Fruit fly (Drosophila melanogaster): ENCODE results near the gene CG5958.

CG5958 gene

DNA sequence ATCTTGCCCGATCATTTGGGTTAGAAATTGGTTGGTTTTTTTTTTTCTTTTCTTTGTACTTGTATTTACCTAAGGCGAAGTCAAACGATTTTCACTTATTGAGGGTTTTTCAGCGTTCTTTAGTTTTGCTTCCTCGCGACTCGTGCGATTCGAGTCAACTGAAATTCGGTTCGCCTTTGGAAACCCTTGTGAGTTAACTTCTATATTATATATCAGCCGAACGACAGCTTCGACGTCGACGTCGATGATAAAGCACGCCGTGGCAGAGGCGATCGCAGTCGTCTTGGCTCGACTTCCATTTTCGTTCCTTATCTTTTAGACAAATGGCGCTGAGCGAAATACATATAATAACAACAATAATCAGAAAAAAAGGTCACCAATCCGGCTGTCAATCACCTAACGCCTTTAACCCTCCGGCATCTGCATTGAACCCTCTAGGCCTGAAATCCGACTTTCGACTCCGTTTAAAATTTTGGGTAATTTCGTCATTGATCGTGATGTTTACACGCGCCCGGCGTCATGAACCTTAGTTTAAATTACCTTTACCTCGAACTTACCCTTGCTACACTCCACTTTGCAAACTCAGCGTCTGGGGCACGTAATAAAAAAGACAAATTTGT lies at the start of gene CG5958:
TSS of gene CG5958 (minus strand) at position 180 of the 620 bp plus-strand sequence.
- TF ChIP-seq CG17801 (GFP tag; optimal IDR thresholded peaks at IDR 0.05; ENCODE audit: partially characterized antibody): no peak

DNA sequence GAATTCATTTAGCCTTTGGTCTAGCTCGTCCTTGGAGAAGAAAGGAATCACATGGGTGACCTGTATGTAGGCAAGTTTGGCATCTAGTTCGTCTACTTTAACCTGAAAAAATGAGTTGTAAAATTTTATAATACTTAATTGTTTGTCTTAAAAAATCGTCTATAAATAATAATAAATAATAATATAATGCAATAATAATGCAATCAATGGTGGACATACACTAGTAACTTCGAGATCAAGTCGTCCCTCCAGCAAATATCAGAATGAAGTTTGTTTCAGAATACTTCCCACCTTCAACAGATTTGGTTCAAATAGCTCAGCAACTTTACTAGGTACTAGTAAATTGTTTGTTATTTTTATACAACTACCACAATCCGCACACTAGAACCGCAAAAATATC lies 41.1 kb upstream of the CG5958 start, which contains the start of gene CG6441:
TSS of gene CG6441 (plus strand) at position 301 of the 400 bp plus-strand sequence.
- no peak for TF ChIP-seq CG17801 (GFP tag; optimal IDR thresholded peaks at IDR 0.05; ENCODE audit: partially characterized antibody)

DNA sequence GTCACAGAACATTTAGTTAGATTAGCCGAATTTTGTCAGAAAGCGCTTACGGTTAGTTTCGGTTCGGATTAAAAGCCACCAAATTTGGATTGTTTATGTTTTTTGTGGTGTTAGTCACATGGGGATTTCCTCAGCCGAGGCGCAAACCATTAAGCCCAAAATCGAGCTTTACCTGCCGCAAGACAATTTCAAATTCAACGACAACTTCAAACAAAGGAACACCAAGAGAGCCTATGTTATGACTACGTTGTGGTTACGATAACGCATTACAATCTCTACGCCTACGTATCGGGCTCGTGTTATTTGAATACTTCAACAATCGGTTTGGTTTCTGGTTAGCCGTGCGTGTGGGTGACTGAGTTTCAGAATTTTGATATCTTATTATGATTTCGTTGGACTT lies 39.9 kb upstream of the CG5958 start:
- no peak for TF ChIP-seq CG17801 (GFP tag; optimal IDR thresholded peaks at IDR 0.05; ENCODE audit: partially characterized antibody)

DNA sequence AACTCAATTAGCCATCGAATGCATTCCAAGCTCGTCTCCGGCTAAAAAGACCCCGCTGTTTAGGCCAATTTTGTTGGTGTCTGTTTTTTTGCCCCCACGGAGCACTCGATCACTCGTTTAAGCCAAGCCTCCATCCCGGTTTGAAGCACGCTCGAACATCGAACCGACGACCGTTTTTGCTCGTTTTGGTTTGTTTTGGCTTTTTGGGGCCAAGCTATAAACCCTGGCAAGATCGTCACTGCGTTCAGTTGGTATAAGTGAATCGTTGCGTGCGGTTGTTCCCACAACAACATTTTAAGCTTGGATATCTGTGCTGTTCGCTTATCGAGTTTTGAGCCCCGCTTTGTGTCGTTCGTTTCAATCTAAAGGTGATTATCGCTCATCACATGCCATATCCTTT lies 33.0 kb upstream of the CG5958 start, which contains the start of gene CG6055:
TSS of gene CG6055 (plus strand) at position 240 of the 400 bp plus-strand sequence.
- no peak for TF ChIP-seq CG17801 (GFP tag; optimal IDR thresholded peaks at IDR 0.05; ENCODE audit: partially characterized antibody)

DNA sequence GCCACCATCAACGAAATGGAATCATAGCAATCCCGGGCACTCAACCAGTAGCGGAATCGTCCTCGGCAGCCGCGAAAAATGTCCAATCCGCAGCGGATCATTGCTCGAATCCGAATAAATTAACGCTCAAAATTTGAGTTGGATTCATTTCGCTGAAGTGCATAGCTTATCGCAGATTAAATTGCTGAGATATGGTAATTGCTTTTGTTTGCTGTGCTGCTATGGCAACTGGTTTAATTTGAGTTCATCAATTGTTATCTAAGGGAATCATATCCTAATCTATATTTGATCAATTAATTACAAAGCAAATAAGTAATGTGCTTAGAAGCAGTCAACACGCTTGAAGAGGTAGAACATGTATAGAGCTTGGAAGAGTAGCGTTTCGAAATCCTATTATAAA lies 28.8 kb upstream of the CG5958 start, which contains the start of gene Gr28b:
TSS of gene Gr28b (minus strand) at position 101 of the 400 bp plus-strand sequence.
- no peak for TF ChIP-seq CG17801 (GFP tag; optimal IDR thresholded peaks at IDR 0.05; ENCODE audit: partially characterized antibody)

DNA sequence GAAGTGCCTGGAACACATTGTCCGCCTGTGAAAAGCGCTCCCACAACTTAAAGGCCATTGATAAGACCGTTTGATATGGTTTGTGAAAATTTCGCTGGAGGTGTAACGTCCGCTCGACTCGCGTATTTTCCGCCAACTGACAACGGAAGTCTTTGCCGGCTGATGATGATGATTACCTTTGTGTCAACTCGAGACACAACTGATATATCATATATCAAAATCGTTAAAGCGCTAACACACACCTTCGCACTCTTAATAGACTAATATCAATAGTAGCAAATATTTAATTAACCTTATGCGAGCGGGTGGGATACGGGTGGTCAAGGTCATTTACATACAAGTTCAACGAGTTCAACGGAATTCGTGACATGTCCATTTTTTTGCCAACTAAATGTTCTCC lies 20.8 kb upstream of the CG5958 start, which contains the start of gene Gr28a:
TSS of gene Gr28a (minus strand) at position 101 of the 400 bp plus-strand sequence.
- TF ChIP-seq CG17801 (GFP tag; optimal IDR thresholded peaks at IDR 0.05; ENCODE audit: partially characterized antibody): no peak

DNA sequence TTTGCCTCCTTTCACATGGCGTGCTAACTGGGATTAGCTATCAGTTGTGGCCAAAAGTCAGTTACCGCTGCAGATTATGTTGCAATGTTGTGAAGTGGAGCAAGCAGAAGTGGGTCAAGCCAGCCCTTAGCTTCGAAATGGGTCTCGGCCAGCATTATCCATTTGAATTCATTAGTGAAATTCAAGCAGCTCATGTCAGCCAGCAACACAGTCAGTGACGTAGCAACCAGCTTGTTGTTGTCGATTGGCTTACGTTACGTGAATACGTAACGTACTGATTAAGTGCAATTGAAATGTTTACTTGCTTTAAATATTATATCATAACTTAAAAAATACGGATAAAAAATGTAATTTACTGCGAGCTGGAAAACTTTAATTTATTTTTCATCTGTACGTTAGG lies 18.8 kb upstream of the CG5958 start:
- TF ChIP-seq CG17801 (GFP tag; optimal IDR thresholded peaks at IDR 0.05; ENCODE audit: partially characterized antibody): no peak

DNA sequence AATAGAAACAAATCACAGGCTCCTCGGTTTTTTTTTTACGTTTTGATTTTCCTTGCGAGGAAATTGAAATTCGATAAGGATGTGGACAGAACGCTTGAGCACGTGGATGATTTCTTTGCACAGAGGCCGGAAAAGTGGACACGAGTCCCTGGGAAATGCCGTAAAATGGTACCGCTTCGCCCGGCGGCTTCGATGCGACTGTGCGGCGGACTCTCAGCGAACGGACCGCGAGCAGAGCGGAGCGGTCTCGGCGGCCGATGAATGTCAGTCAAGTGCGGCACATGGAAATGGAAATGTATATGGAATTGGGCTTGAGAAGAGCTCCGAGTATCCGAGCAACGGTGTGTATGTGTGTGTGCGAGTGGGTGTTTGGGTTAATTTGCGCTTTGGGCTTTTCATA lies 17.6 kb upstream of the CG5958 start, which contains the start of gene santa-maria:
TSS of gene santa-maria (minus strand) at position 279 of the 400 bp plus-strand sequence.
- no peak for TF ChIP-seq CG17801 (GFP tag; optimal IDR thresholded peaks at IDR 0.05; ENCODE audit: partially characterized antibody)

DNA sequence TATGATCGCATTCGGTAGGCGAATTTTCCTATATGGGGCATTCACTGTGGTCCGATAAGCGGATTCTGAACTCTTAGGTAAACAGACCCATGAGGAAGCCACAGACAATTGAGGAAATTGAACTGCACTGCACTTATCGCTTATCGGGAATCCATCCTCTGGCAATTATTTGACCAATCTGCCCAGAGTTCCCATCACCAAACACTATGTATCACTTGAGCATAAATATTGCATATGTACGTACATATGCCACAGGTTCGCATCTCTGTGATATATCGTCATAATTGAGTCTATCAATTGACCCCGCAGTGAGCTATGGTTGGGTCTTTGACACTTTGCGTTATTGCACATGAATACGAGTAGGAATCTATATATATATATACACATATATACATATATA lies 15.1 kb upstream of the CG5958 start:
- no peak for TF ChIP-seq CG17801 (GFP tag; optimal IDR thresholded peaks at IDR 0.05; ENCODE audit: partially characterized antibody)

DNA sequence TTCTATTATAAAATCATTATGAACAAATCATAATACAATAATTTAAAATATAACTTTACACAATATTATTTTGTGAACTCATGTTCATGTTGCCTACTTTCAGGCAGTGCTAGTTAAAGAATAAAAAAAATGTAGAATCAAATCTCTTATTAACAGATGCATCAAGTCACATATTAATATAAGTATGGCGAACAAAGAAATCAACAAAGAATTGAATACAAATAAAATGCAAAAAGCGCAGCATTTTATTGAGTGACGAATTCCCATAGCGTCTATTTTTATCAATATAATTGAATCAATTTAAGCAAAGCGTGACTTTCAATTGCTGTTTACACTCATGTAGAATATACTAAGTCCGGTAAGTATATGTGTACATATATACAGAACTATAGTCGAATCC lies 14.5 kb upstream of the CG5958 start:
- TF ChIP-seq CG17801 (GFP tag; optimal IDR thresholded peaks at IDR 0.05; ENCODE audit: partially characterized antibody): no peak

DNA sequence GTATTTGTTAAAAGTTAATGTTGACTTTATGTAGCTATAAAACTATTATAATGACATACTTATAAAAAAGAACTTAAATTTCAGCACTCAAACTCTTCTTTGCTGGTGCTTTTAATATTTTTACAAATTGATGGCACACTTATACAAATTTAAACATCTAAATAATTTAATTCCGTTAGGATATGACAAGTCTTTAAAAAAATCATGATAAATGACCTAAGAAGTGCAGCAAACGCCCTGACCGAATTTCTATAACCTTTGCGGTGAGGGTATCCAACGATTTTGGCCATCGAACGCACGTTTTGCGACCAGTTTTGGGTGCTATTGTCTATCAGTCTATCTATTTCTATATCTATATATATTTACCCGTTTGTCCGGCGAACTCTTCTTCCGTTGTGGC lies 9.6 kb upstream of the CG5958 start:
- no peak for TF ChIP-seq CG17801 (GFP tag; optimal IDR thresholded peaks at IDR 0.05; ENCODE audit: partially characterized antibody)

DNA sequence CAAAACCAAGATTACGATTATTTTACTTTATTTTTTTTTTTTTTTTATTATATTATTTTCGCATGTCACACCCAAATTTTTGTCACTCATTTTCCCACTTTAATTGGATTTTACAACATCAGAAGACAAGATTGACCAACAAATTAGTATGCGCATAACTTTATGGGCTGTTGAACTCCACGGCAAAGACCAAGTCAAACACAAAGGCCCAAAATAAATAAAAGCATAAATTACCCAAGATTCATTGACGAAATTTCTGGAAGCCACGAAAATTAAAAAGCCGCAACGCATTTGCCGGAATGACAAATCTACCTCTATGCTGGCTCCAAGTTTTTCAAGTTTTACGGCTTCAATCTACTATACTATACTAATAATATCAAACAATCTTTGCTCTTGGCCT lies 8.8 kb upstream of the CG5958 start:
- no peak for TF ChIP-seq CG17801 (GFP tag; optimal IDR thresholded peaks at IDR 0.05; ENCODE audit: partially characterized antibody)

DNA sequence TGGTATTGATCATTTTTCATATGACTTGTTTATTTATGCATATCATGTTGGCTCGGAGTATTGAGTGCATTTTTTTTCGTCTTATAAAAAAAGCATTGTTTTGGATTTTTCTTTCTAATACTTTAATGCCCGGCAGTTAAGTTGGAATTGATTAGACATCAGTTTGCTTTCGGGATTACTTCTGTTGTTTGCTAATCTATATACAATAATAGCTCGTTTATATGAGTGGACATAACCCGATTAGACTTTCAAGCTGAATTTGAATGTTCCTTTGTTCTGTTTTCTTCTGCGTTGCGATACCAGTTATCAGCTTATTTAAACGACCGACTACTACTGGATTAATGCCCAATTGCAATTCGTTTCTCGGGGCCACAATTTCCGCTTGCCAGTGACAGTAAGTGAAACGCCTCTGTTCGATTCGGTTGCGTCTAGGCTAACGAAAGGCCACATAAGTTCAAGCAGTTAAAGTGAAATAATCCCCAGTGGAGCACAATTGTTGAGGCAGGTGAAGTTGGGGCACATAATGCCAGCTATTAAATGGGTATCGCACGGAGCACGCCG lies 7.2 kb upstream of the CG5958 start:
- TF ChIP-seq CG17801 (GFP tag; optimal IDR thresholded peaks at IDR 0.05; ENCODE audit: partially characterized antibody): no peak

DNA sequence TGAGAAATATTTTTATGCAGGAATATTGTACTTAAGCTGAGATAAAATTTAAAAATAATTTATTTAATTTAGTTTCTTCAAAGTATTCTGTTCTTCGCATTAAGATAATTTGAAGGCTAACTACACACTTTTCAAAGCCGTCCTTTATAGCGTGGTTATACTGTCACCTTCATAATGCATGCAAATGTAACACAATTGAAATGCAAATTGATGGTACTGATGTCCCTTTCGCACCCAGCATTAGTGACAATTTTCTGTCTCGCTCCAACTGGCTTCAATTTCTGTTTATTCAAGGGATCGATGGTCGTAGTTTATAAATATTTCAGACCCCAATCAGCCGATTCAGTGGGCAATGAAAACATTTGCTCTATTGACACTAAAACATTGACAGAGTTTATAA lies 5.2 kb upstream of the CG5958 start:
- TF ChIP-seq CG17801 (GFP tag; optimal IDR thresholded peaks at IDR 0.05; ENCODE audit: partially characterized antibody): peak; percentile 21

DNA sequence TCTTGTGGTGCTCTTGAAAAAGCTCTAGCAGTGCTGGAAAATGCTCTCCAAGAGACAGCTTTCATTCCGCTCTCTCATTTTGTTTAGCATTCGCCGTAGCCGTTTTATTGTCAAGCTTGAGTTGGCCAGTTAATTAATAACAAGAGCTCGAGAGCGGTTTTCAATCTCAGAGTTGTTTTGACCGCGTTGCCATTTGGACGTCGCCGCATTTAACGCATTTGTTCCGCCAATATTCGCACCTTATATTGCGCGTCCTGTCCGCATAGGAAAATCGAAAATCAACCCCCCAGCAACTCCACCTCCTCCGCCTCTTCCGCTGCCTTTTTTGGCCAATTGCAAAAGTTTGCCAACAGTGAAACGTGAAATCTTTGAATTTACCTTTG lies 4.0 kb upstream of the CG5958 start, which contains the start of gene CG5973:
TSS of gene CG5973 (plus strand) at position 168 of the 383 bp plus-strand sequence.
- TF ChIP-seq CG17801 (GFP tag; optimal IDR thresholded peaks at IDR 0.05; ENCODE audit: partially characterized antibody): peak; percentile 29
